Worm (Caenorhabditis elegans): ENCODE data around the gene ddx-17.

The ddx-17 gene

ce11 chrV:13992485-13992884 lies 19.4 kb downstream of the ddx-17 start, which contains the start of gene droe-4:
TSS of gene droe-4 (plus strand) at chrV:13992656.
- no peak for TF ChIP-seq F22D6.2 (tag; optimal IDR thresholded peaks at IDR 0.05)
- TF ChIP-seq xnd-1 (tag; optimal IDR thresholded peaks at IDR 0.05): no peak

- TF ChIP-seq snpc-3.4 (tag; optimal IDR thresholded peaks at IDR 0.05): peak; percentile 27
- peak; percentile 77 for TF ChIP-seq snpc-1.1 (tag; optimal IDR thresholded peaks at IDR 0.05; ENCODE audit: insufficient read depth)
- TF ChIP-seq hmg-1.2 (GFP tag; IDR thresholded peaks at IDR 0.05): peak; percentile 34; the same call in 1 of the 2 replicates
- TF ChIP-seq snpc-4 (GFP tag; optimal IDR thresholded peaks at IDR 0.05): peak; percentile 32
- TF ChIP-seq snpc-4 (tag; optimal IDR thresholded peaks at IDR 0.05): peak in 3 of 4 experiments; percentile 58 to 90 (median 89)
These were observed 19.8 kb downstream of the ddx-17 start for ce11 chrV:13992017-13992416.

- TF ChIP-seq ama-1 (optimal IDR thresholded peaks at IDR 0.05) (no peak), ama-1 (GFP tag; optimal IDR thresholded peaks at IDR 0.05) (peak in 1 of 2 experiments; percentile 24), ceh-79 (tag; optimal IDR thresholded peaks at IDR 0.05) (peak; percentile 12), madf-6 (GFP tag; IDR thresholded peaks at IDR 0.05) (peak; percentile 52), snpc-4 (GFP tag; optimal IDR thresholded peaks at IDR 0.05) (no peak), snpc-4 (tag; optimal IDR thresholded peaks at IDR 0.05) (peak in 1 of 4 experiments; percentile 3), egl-44 (GFP tag; IDR thresholded peaks at IDR 0.05) (no peak), nfyb-1 (GFP tag; IDR thresholded peaks at IDR 0.05) (0 out of 2 replicates have a peak, but pooled peaks have one; percentile 17), fkh-3 (tag; optimal IDR thresholded peaks at IDR 0.05) (no peak), lsy-27 (tag; optimal IDR thresholded peaks at IDR 0.05; ENCODE audit: borderline replicate concordance, insufficient read depth) (no peak), hmg-1.2 (GFP tag; IDR thresholded peaks at IDR 0.05) (peak; percentile 13; the same call in 1 of the 2 replicates), nhr-80 (tag; optimal IDR thresholded peaks at IDR 0.05) (peak; percentile 67), Y56A3A.18 (GFP tag; IDR thresholded peaks at IDR 0.05) (0 out of 2 replicates have a peak, but pooled peaks have one; percentile 48)
These were observed 25.0 kb downstream of the ddx-17 start for ce11 chrV:13986823-13987222.

- no peak for TF ChIP-seq madf-10 (tag; optimal IDR thresholded peaks at IDR 0.05)
- no peak for TF ChIP-seq mel-28 (tag; optimal IDR thresholded peaks at IDR 0.05; ENCODE audit: borderline replicate concordance)
- no peak for TF ChIP-seq egrh-3 (GFP tag; IDR thresholded peaks at IDR 0.05)
- TF ChIP-seq cebp-1 (GFP tag; IDR thresholded peaks at IDR 0.05): no peak
- no peak for TF ChIP-seq cebp-1 (tag; optimal IDR thresholded peaks at IDR 0.05)
These were observed 27.0 kb downstream of the ddx-17 start, which contains the start of gene end-1 for ce11 chrV:13984828-13985227. TSS of gene end-1 (plus strand) at chrV:13985128.

- no peak for TF ChIP-seq B0035.1 (tag; optimal IDR thresholded peaks at IDR 0.05)
- no peak for TF ChIP-seq D2030.7 (GFP tag; IDR thresholded peaks at IDR 0.05)
- no peak for TF ChIP-seq nfya-2 (GFP tag; IDR thresholded peaks at IDR 0.05)
- TF ChIP-seq zfh-2 (GFP tag; conservative IDR thresholded peaks at IDR 0.05): no peak
- no peak for TF ChIP-seq mel-28 (tag; optimal IDR thresholded peaks at IDR 0.05; ENCODE audit: borderline replicate concordance)
- TF ChIP-seq nhr-90 (tag; optimal IDR thresholded peaks at IDR 0.05): no peak
- TF ChIP-seq Y53F4B.3 (GFP tag; IDR thresholded peaks at IDR 0.05): no peak
- TF ChIP-seq hlh-12 (tag; optimal IDR thresholded peaks at IDR 0.05): no peak
- TF ChIP-seq nhr-80 (tag; optimal IDR thresholded peaks at IDR 0.05): no peak
- TF ChIP-seq F57A8.1 (GFP tag; optimal IDR thresholded peaks at IDR 0.05): no peak
- TF ChIP-seq K11D2.4 (GFP tag; IDR thresholded peaks at IDR 0.05): no peak
- TF ChIP-seq F22D6.2 (tag; optimal IDR thresholded peaks at IDR 0.05): no peak
- no peak for TF ChIP-seq F57C9.4 (tag; optimal IDR thresholded peaks at IDR 0.05)
- TF ChIP-seq B0019.2 (GFP tag; conservative IDR thresholded peaks at IDR 0.05): no peak
- TF ChIP-seq unc-62 (GFP tag; optimal IDR thresholded peaks at IDR 0.05): no peak
- TF ChIP-seq madf-3 (GFP tag; IDR thresholded peaks at IDR 0.05): no peak
These were observed 30.2 kb downstream of the ddx-17 start for ce11 chrV:13981677-13982076.

All from whole organism, young adult.